Fruit fly (Drosophila melanogaster): Measurements from ENCODE around the gene IntS12.

The IntS12 gene

DNA sequence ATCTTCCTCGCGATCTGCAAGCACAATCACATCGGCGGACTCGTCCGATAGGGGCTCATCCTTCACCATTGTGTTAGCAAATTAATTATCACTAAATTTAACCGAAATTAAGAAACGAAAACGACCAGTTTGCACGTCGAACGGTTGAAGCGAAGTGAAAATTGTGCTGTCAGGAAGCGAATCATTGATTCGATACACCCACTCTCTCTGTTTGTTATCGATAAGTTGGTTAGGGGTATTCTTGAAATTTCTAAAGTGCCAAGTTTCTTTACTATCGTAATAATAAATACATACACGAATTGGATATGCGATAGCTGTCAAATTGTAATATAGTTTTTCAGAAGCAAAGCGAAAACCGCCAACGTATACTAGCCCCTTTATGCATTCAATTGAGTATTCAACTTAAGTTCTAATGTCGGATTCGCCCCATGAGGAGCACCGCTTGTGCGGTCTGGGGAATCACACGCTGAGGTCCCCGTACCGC is 12.4 kb downstream of the IntS12 start, which contains the start of gene Rb97D (continued):
- TF ChIP-seq Six4 (GFP tag; optimal IDR thresholded peaks at IDR 0.05), result peak; percentile 38
- no peak for TF ChIP-seq Lim3 (GFP tag; IDR thresholded peaks at IDR 0.05)

DNA sequence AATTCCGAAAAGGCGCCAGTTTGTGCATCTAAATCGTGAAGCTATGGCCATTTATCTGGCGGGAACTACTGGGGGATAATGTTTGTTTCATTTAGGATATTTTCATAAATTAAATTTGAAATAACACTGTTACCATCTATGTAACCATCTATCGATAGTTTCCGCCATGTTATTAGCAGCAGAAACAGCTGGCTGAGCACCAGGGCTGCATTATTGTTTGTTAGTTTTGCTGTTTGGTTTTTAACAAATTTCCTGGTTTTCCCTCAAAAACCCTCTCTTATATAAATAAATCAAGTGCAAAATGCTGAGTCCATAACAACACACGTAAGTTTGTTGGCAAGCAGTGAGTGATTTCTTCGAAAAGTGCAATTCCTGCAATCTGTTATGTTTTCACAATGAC is 13.3 kb downstream of the IntS12 start, which contains the start of gene CG5500:
Gene CG5500 (plus strand): TSS at position 199 of the 400 bp plus-strand sequence.
- TF ChIP-seq ac (GFP tag; optimal IDR thresholded peaks at IDR 0.05) (peak; percentile 2), gfzf (GFP tag; optimal IDR thresholded peaks at IDR 0.05) (no peak), da (GFP tag; optimal IDR thresholded peaks at IDR 0.05) (no peak), Dll (GFP tag; IDR thresholded peaks at IDR 0.05; ENCODE audit: partially characterized antibody) (peak; percentile 10; the same call in 3 of the 4 replicates), zen2 (GFP tag; IDR thresholded peaks at IDR 0.05; ENCODE audit: partially characterized antibody) (peak; percentile 43; the same call in 1 of the 3 replicates), schlank (tag; optimal IDR thresholded peaks at IDR 0.05) (no peak), BtbVII (GFP tag; optimal IDR thresholded peaks at IDR 0.05) (no peak), CG12659 (GFP tag; optimal IDR thresholded peaks at IDR 0.05) (peak; percentile 24), CG3838 (GFP tag; optimal IDR thresholded peaks at IDR 0.05) (peak; percentile 12), CG13296 (GFP tag; optimal IDR thresholded peaks at IDR 0.05) (peak; percentile 41), unc-4 (GFP tag; IDR thresholded peaks at IDR 0.05; ENCODE audit: partially characterized antibody) (peak; percentile 59), exex (tag; optimal IDR thresholded peaks at IDR 0.05) (peak; percentile 22), Eip74EF (GFP tag; optimal IDR thresholded peaks at IDR 0.05) (peak in 1 of 2 experiments; percentile 62), CG7839 (tag; optimal IDR thresholded peaks at IDR 0.05) (no peak), Doc3 (GFP tag; IDR thresholded peaks at IDR 0.05; ENCODE audit: partially characterized antibody) (peak; percentile 63), Fer1 (GFP tag; optimal IDR thresholded peaks at IDR 0.05) (no peak), CG15269 (tag; optimal IDR thresholded peaks at IDR 0.05) (no peak), grau (tag; optimal IDR thresholded peaks at IDR 0.05) (no peak), stwl (tag; optimal IDR thresholded peaks at IDR 0.05) (peak; percentile 38), BEAF-32 (GFP tag; optimal IDR thresholded peaks at IDR 0.05) (peak; percentile 63), CG42726 (GFP tag; IDR thresholded peaks at IDR 0.05; ENCODE audit: partially characterized antibody) (no peak), Chrac-16 (GFP tag; optimal IDR thresholded peaks at IDR 0.05) (no peak), Pdp1 (GFP tag; optimal IDR thresholded peaks at IDR 0.05) (peak in 1 of 2 experiments; percentile 78), bbx (GFP tag; IDR thresholded peaks at IDR 0.05; ENCODE audit: partially characterized antibody) (peak; percentile 43), trem (tag; optimal IDR thresholded peaks at IDR 0.05) (peak; percentile 23), amos (GFP tag; IDR thresholded peaks at IDR 0.05; ENCODE audit: partially characterized antibody) (peak; percentile 55), grn (GFP tag; optimal IDR thresholded peaks at IDR 0.05) (peak; percentile 63), lov (optimal IDR thresholded peaks at IDR 0.05) (no peak), lov (GFP tag; IDR thresholded peaks at IDR 0.05) (no peak), sens (GFP tag) (peak; percentile 19), CG12769 (tag; optimal IDR thresholded peaks at IDR 0.05) (peak; percentile 51), Sry-δ (GFP tag; optimal IDR thresholded peaks at IDR 0.05) (peak; percentile 27), CG1603 (tag; optimal IDR thresholded peaks at IDR 0.05) (peak; percentile 51), Med (GFP tag) (peak; percentile 84), CG2712 (tag; optimal IDR thresholded peaks at IDR 0.05) (peak; percentile 2), CG2678 (tag; optimal IDR thresholded peaks at IDR 0.05) (peak; percentile 29), eyg (GFP tag; optimal IDR thresholded peaks at IDR 0.05) (no peak), CG1233 (GFP tag; optimal IDR thresholded peaks at IDR 0.05) (no peak), MBD-R2 (GFP tag; IDR thresholded peaks at IDR 0.05) (peak; percentile 69), crp (GFP tag; optimal IDR thresholded peaks at IDR 0.05) (peak; percentile 32 to 89), Bgb (GFP tag; IDR thresholded peaks at IDR 0.05; ENCODE audit: partially characterized antibody) (peak; percentile 39; the same call in 1 of the 2 replicates), Opbp (GFP tag; IDR thresholded peaks at IDR 0.05; ENCODE audit: partially characterized antibody) (peak; percentile 45; the same call in 1 of the 3 replicates), Scr (GFP tag; IDR thresholded peaks at IDR 0.05; ENCODE audit: partially characterized antibody) (peak; percentile 43), CG13287 (GFP tag; IDR thresholded peaks at IDR 0.05; ENCODE audit: partially characterized antibody) (peak; percentile 69)

Measured in whole organism, embryonic.